Worm (Caenorhabditis elegans): Measurements from ENCODE around the gene hmgr-1.

hmgr-1 gene

ce11 chrIII:7339138-7339537 is 20.2 kb upstream of the hmgr-1 start:
- no peak for TF ChIP-seq dao-5 (tag; optimal IDR thresholded peaks at IDR 0.05)
- TF ChIP-seq him-1 (tag; optimal IDR thresholded peaks at IDR 0.05): no peak

- no peak for TF ChIP-seq him-1 (tag; optimal IDR thresholded peaks at IDR 0.05)
- no peak for TF ChIP-seq dao-5 (tag; optimal IDR thresholded peaks at IDR 0.05)
- TF ChIP-seq W03F9.2 (tag; optimal IDR thresholded peaks at IDR 0.05): no peak
These were observed 15.9 kb upstream of the hmgr-1 start, which contains the start of gene F08F8.6 for ce11 chrIII:7343389-7343788. F08F8.6 (plus strand) TSS chrIII:7343689.

DNA sequence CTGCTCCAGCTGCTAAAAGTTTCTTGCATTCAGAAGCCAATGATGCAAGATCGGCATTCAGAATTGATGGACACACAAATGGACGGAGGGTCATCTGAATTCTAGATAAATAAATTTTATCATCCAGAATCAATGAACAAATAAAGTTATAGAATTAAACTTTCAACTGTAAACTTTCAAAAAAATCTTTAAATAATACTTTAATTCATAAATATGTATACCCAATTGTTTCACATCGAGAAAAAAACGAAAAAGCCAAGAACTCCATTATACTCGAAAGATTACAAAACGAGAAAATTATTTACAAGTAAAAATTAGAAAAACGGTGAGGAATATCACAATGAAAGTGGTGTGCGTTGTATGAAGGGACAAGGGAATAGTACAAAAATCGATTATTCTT is 12.2 kb upstream of the hmgr-1 start, which contains the start of gene F08F8.7:
TSS of gene F08F8.7 (minus strand) at position 101 of the 400 bp plus-strand sequence.
- TF ChIP-seq him-1 (tag; optimal IDR thresholded peaks at IDR 0.05) (no peak), dao-5 (tag; optimal IDR thresholded peaks at IDR 0.05) (no peak), W03F9.2 (tag; optimal IDR thresholded peaks at IDR 0.05) (no peak)

ce11 chrIII:7349075-7349474 is 10.2 kb upstream of the hmgr-1 start, which contains the start of gene gos-28:
gos-28 (minus strand) TSS chrIII:7349175.
- TF ChIP-seq him-1 (tag; optimal IDR thresholded peaks at IDR 0.05): no peak

ce11 chrIII:7353871-7354270 is 5.4 kb upstream of the hmgr-1 start, which contains the start of gene F08F8.9:
F08F8.9 (minus strand) TSS chrIII:7353971.
- TF ChIP-seq W03F9.2 (tag; optimal IDR thresholded peaks at IDR 0.05) (no peak), him-1 (tag; optimal IDR thresholded peaks at IDR 0.05) (no peak), dao-5 (tag; optimal IDR thresholded peaks at IDR 0.05) (no peak)

- TF ChIP-seq W03F9.2 (tag; optimal IDR thresholded peaks at IDR 0.05): no peak
- no peak for TF ChIP-seq him-1 (tag; optimal IDR thresholded peaks at IDR 0.05)
- TF ChIP-seq dao-5 (tag; optimal IDR thresholded peaks at IDR 0.05): no peak
These were observed 1.9 kb upstream of the hmgr-1 start, which contains the start of gene F08F8.10 for ce11 chrIII:7357356-7357755. F08F8.10 (minus strand) TSS chrIII:7357393.

DNA sequence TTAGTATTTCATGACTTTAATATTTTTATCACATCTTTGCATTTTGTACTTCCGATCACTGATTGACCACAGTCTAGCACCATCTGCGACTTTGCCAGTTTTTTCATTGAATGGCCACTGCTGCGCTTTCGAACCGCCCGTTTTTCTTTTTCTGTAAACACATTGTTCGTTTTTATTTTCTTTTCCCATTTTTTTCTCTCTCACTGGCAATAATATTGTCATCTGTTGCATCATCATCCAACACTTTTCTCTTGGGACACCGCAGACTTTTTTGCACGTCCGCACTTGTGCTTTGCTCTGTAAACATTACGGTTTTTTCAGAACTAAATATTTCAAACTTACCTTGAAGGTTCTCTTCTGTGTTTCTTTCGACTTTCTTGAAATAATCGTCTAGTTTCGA is 671 bp upstream of the hmgr-1 start:
- TF ChIP-seq dao-5 (tag; optimal IDR thresholded peaks at IDR 0.05) (no peak), him-1 (tag; optimal IDR thresholded peaks at IDR 0.05) (no peak), W03F9.2 (tag; optimal IDR thresholded peaks at IDR 0.05) (no peak)

DNA sequence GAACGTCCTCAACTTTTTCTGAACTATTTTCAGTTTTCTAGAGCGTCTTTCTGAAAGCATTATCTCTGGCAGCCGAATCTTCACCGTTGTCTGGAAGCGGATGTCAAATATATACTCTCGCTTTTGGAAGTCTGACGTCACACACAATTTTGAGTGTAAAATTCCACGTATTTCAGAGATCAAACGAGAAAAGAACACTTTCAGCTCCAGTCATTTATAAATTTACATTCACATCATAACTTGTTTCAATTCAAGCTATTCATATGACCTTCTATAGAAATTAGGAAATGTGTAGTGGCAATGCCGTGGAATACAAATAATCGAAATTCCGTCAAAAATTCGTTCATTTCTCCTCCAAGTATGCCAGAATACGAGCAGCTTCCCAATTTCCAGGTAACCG is 6.3 kb downstream of the hmgr-1 start, which contains the start of gene F08F8.11:
TSS of gene F08F8.11 (plus strand) at position 301 of the 400 bp plus-strand sequence.
- TF ChIP-seq dao-5 (tag; optimal IDR thresholded peaks at IDR 0.05) (no peak), W03F9.2 (tag; optimal IDR thresholded peaks at IDR 0.05) (no peak), him-1 (tag; optimal IDR thresholded peaks at IDR 0.05) (no peak)

ce11 chrIII:7367012-7367760 is 7.9 kb downstream of the hmgr-1 start, which contains the start of the genes T20B12.5 and T20B12.4:
T20B12.5 (minus strand) TSS chrIII:7367112.
T20B12.4 (plus strand) TSS chrIII:7367710.
- TF ChIP-seq him-1 (tag; optimal IDR thresholded peaks at IDR 0.05) (no peak), W03F9.2 (tag; optimal IDR thresholded peaks at IDR 0.05) (no peak)

DNA sequence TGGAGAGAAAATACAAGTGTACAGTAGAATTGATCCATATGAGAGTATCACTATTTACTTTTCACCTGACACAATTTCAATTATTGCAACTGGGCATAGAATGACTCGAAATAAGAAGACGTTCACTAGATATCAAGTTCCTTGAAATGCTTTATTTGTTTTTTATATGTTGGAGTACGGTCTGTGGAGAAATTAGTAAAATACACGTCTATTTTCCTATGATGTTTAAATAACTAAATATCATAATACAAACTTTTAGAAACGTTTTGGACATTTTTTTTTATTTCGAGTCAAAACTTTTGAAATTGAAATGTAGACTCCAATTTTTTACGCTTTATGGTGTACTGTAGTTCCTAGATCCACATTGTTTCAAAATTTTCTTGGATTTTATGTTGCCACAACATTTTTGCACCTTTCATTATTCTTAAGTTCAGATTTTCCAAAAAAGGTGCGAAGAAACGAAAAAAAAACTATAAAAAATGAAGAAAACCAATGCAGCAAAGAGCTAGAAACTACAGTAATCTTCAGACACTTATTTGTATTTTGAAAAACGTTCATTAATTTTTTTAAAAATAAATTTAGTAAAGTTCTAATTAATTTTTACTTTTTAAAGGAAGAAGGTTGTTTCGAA is 10.2 kb downstream of the hmgr-1 start:
- TF ChIP-seq dao-5 (tag; optimal IDR thresholded peaks at IDR 0.05) (no peak), him-1 (tag; optimal IDR thresholded peaks at IDR 0.05) (no peak), W03F9.2 (tag; optimal IDR thresholded peaks at IDR 0.05) (no peak)

DNA sequence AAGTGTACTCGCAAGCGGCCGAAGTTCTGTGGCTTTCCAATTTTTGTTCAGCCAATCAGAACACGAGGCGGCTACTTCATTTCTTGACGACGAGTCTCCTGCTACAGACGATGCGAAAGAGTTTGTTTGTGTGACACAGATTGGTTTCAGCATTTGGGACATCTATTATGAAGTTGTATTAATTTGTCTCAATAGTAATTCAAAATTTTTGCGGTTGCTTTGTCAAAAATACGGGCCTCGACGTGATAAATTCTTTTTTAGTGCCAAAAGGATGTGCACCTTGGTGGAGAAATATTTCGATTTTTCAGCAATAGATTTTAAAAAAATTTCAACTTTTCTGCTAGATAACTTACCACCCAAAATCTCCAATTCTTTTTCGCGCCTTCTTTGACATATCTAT is 11.3 kb downstream of the hmgr-1 start:
- TF ChIP-seq W03F9.2 (tag; optimal IDR thresholded peaks at IDR 0.05) (no peak), him-1 (tag; optimal IDR thresholded peaks at IDR 0.05) (no peak), dao-5 (tag; optimal IDR thresholded peaks at IDR 0.05) (no peak)

- TF ChIP-seq W03F9.2 (tag; optimal IDR thresholded peaks at IDR 0.05) (no peak), dao-5 (tag; optimal IDR thresholded peaks at IDR 0.05) (no peak), him-1 (tag; optimal IDR thresholded peaks at IDR 0.05) (no peak)
These were observed 14.6 kb downstream of the hmgr-1 start for ce11 chrIII:7373802-7374435.

DNA sequence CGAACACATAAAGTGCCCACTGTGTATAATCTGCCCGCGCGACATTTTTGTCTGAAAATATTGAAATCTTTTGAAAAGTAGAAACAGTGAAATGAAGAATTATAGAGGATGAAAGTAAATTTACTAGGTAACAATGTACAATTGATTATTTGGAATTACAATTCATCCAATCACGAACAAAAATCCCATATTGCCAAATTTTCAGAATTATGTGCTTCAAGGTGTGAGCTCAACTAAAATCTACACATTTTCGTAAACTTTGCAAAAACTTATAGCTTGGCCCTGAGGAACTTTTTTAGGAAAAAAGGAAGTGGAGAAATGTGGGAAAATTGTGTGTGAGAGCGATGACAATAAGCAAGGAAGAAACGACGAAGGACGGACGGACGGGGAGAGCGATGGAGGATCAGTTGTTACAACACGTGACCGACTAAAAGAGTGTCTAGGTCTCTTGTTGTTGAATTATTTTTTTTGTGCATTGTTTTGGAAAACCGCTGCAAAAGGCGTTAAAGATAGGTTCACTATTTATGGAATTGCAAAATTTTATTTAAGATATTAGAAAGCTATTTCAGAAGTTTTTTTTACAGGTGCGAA is 15.5 kb downstream of the hmgr-1 start, which contains the start of gene mml-1:
TSS of gene mml-1 (minus strand) at position 51 of the 591 bp plus-strand sequence.
- TF ChIP-seq W03F9.2 (tag; optimal IDR thresholded peaks at IDR 0.05) (no peak), him-1 (tag; optimal IDR thresholded peaks at IDR 0.05) (no peak), dao-5 (tag; optimal IDR thresholded peaks at IDR 0.05) (no peak)

Data from whole organism, L4/young adult.